Worm (Caenorhabditis elegans): ENCODE results near the gene ZK899.6.

DNA sequence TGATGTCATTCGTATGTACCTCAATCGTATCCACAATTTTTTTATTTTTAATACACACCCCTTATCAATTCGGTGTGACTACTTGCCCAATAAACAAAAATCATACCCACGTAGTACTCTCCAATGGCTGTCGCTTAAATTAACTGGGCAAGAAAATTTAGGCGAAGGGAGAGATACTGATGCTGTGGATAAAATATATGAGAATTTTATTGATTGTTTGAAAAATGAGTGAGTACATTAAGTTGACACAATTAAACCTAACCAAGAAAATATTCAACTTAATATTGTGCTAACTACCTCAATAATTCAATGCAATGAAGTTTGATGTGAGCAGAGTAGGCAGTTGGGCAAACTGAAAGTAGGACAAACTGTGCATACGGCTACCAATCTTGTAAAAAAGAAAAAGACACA is 2.6 kb downstream of the ZK899.6 start:
- TF ChIP-seq ztf-23 (GFP tag; IDR thresholded peaks at IDR 0.05) (peak; percentile 79), flt-1 (GFP tag; IDR thresholded peaks at IDR 0.05) (peak; percentile 70; the same call in 1 of the 2 replicates), klf-2 (GFP tag; conservative IDR thresholded peaks at IDR 0.05) (no peak), ztf-29 (GFP tag; IDR thresholded peaks at IDR 0.05) (no peak)
